Worm (Caenorhabditis elegans) whole organism, L3 larva: ENCODE measurements around the gene tsp-4.

Source experiments
- ama-1 ChIP-seq: fragments of 150-350 bp; optimal IDR thresholded peaks from 2 replicates; lab custom pipeline; 2018
- ceh-9 ChIP-seq: sonication (generic microtip); optimal IDR thresholded peaks from 2 replicates; lab custom pipeline; 2018; ENCODE audit warnings: missing biosample characterization, missing genetic modification characterization
- daf-12 ChIP-seq: fragments of 150-350 bp; optimal IDR thresholded peaks from 2 replicates; lab custom pipeline; 2014; ENCODE audit warnings: missing biosample characterization, missing genetic modification reagents, missing genetic modification characterization
- nhr-23 ChIP-seq: fragments of 150-350 bp; optimal IDR thresholded peaks from 2 replicates; lab custom pipeline; 2014; ENCODE audit warnings: missing biosample characterization, missing genetic modification reagents, missing genetic modification characterization

DNA sequence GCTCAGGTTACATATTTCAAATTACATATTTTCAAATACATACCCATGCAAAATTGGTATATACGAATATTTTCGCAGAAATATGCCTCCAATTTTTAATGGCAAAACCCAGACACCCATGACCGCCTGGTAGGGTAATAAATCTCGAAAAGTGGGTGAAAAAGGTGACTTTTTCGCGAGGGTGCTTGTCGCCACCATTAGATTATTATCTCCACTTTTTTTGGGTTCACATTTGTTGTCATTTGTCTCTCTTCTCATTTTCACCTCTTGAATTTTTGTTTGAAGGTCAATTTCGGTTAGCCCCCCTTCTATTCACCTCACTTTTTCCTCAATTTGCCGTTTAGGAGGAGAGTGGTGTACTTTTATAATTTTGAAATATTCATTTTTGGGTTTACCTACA lies 20.2 kb upstream of the tsp-4 start:
- TF ChIP-seq ceh-9 (no peak), daf-12 (tag; lab: Kevin White, UChicago) (no peak), nhr-23 (tag; lab: Kevin White, UChicago) (no peak), ama-1 (lab: Kevin White, UChicago) (no peak)
